Worm (Caenorhabditis elegans) whole organism, L4 larva: ENCODE results near the gene C27C12.4.

ENCODE experiments used
- F44E2.7 ChIP-seq: fragments of 200-800 bp; sonication (Bioruptor generic); IDR thresholded peaks from 2 replicates; pipeline ENCODE4 v2.1.2; 2022; ENCODE audit warnings: missing genetic modification characterization, missing compliant biosample characterization
- T20F7.1 ChIP-seq: fragments of 200-800 bp; sonication (Bioruptor generic); optimal IDR thresholded peaks from 2 replicates; lab custom pipeline; 2018; ENCODE audit warnings: mild to moderate bottlenecking, missing genetic modification characterization, missing compliant biosample characterization
- ceh-82 ChIP-seq: sonication (generic microtip); optimal IDR thresholded peaks from 2 replicates; lab custom pipeline; 2017; ENCODE audit warnings: missing biosample characterization, missing genetic modification characterization
- egl-27 ChIP-seq: sonication (generic microtip); optimal IDR thresholded peaks from 3 replicates; lab custom pipeline; 2017; ENCODE audit warnings: missing biosample characterization, missing genetic modification reagents, missing genetic modification characterization
- lin-29 ChIP-seq: fragments of 200-800 bp; sonication (Bioruptor generic); IDR thresholded peaks from 2 replicates; pipeline ENCODE4 v1.3.6; 2022; ENCODE audit warnings: missing genetic modification reagents, missing genetic modification characterization, missing compliant biosample characterization
- lsy-2 ChIP-seq, 2 experiments: fragments of 150-350 bp in 1 of 2; sonication (generic microtip) in 1 of 2; optimal IDR thresholded peaks; 2 replicates each; lab custom pipeline; 2014 to 2017; ENCODE audit warnings: missing biosample characterization in 2 of 2, missing genetic modification characterization in 2 of 2
- madf-9 ChIP-seq: fragments of 200-800 bp; sonication (Bioruptor generic); conservative IDR thresholded peaks from 2 replicates; pipeline ENCODE4 v1.3.6; 2022; ENCODE audit warnings: missing genetic modification reagents, missing genetic modification characterization, missing compliant biosample characterization
- mdl-1 ChIP-seq, 2 experiments: fragments of 150-350 bp in 1 of 2; sonication (generic microtip) in 1 of 2; optimal IDR thresholded peaks; 2 replicates each; lab custom pipeline; 2014 to 2017; ENCODE audit warnings: missing biosample characterization in 2 of 2, missing genetic modification characterization in 2 of 2
- pha-4 ChIP-seq, 2 experiments: fragments of 150-350 bp in 1 of 2; fragments of 200-800 bp in 1 of 2; sonication (Bioruptor generic) in 1 of 2; IDR thresholded peaks in 1 of 2; optimal IDR thresholded peaks in 1 of 2; 2 replicates each; pipeline versions ENCODE4 v1.3.6 to Lab custom; 2014 to 2022; ENCODE audit warnings: missing genetic modification characterization in 2 of 2, missing genetic modification reagents in 2 of 2, missing biosample characterization in 1 of 2, missing compliant biosample characterization in 1 of 2
- spr-3 ChIP-seq: fragments of 200-800 bp; sonication (Bioruptor generic); optimal IDR thresholded peaks from 2 replicates; lab custom pipeline; 2018; ENCODE audit warnings: mild to moderate bottlenecking, missing genetic modification characterization, missing compliant biosample characterization
- unc-39 ChIP-seq: sonication (generic microtip); optimal IDR thresholded peaks from 2 replicates; lab custom pipeline; 2017; ENCODE audit warnings: missing biosample characterization, missing genetic modification characterization
- vab-7 ChIP-seq: fragments of 200-800 bp; sonication (Bioruptor generic); IDR thresholded peaks from 2 replicates; pipeline ENCODE4 v1.3.6; 2022; ENCODE audit warnings: missing genetic modification reagents, missing genetic modification characterization, missing compliant biosample characterization

DNA sequence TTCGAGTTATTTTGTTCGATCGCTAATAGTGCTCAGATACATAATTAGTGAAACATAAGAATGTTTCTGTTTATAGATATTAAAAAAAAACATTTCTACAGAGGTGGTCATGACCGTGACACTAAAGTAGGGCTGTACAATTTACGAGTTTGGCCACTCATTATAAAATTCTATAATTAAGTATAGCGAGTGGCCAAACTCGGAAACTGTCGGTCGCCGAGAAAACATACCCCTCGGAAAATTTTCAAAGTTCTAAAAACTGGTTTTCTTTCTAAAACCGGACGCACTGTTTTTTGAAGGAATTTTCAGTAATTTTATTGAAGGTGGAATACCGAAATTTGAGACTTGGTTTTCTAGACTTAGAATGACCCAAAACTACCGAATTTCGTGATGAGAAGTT lies 48.1 kb upstream of the C27C12.4 start:
- no peak for TF ChIP-seq pha-4 (GFP tag; IDR thresholded peaks at IDR 0.05; lab: Robert Waterston, UW)
- TF ChIP-seq pha-4 (tag; optimal IDR thresholded peaks at IDR 0.05; lab: Kevin White, UChicago): no peak
- TF ChIP-seq F44E2.7 (GFP tag; lab: Robert Waterston, UW): no peak
- no peak for TF ChIP-seq unc-39
- TF ChIP-seq spr-3 (GFP tag; lab: Kevin White, UChicago): no peak
- TF ChIP-seq madf-9 (GFP tag; lab: Robert Waterston, UW): no peak
- TF ChIP-seq T20F7.1 (GFP tag; lab: Kevin White, UChicago): no peak
- no peak for TF ChIP-seq lsy-2 (tag; optimal IDR thresholded peaks at IDR 0.05; lab: Kevin White, UChicago)
- TF ChIP-seq egl-27: no peak
- TF ChIP-seq mdl-1 (tag; optimal IDR thresholded peaks at IDR 0.05; lab: Kevin White, UChicago): no peak
- no peak for TF ChIP-seq lin-29 (GFP tag; lab: Robert Waterston, UW)
- TF ChIP-seq ceh-82: no peak
- TF ChIP-seq vab-7 (GFP tag; lab: Robert Waterston, UW): no peak
